Fruit fly (Drosophila melanogaster) whole organism, embryonic: ENCODE data around the gene Jhbp1.
A peak's percentile ranks its signal among the peaks of the same experiment; 100 is the strongest.

Source experiments
- Blimp-1 ChIP-seq: fragments of 200-800 bp; sonication (Bioruptor generic); optimal IDR thresholded peaks from 3 replicates; lab custom pipeline; 2018; ENCODE audit warnings: missing biosample characterization, missing genetic modification characterization, mild to moderate bottlenecking, moderate library complexity, missing genetic modification reagents
- C15 ChIP-seq: fragments of 200-800 bp; sonication (Bioruptor generic); IDR thresholded peaks from 3 replicates; pipeline ENCODE4 v1.3.6; 2022; ENCODE audit warnings: missing biosample characterization, missing genetic modification characterization
- CG10543 ChIP-seq: fragments of 200-800 bp; sonication (Bioruptor generic); optimal IDR thresholded peaks from 3 replicates; lab custom pipeline; 2017; ENCODE audit warnings: missing biosample characterization, mild to moderate bottlenecking, missing genetic modification characterization, moderate library complexity
- CG11504 ChIP-seq: fragments of 200-800 bp; sonication (Bioruptor generic); optimal IDR thresholded peaks from 3 replicates; lab custom pipeline; 2019; ENCODE audit warnings: missing biosample characterization, mild to moderate bottlenecking, missing genetic modification characterization, moderate library complexity
- CG11560 ChIP-seq: fragments of 200-800 bp; sonication (Bioruptor generic); IDR thresholded peaks from 3 replicates; pipeline ENCODE4 v1.3.6; 2022; ENCODE audit warnings: missing biosample characterization, missing genetic modification characterization
- CG12155 ChIP-seq: fragments of 200-800 bp; sonication (Bioruptor generic); optimal IDR thresholded peaks from 3 replicates; lab custom pipeline; 2016; ENCODE audit warnings: missing biosample characterization, missing genetic modification characterization
- CG12744 ChIP-seq: fragments of 200-800 bp; sonication (Bioruptor generic); optimal IDR thresholded peaks from 2 replicates; lab custom pipeline; 2016; ENCODE audit warnings: missing biosample characterization, missing genetic modification characterization
- CG12769 ChIP-seq: fragments of 200-800 bp; sonication (Bioruptor generic); optimal IDR thresholded peaks from 2 replicates; lab custom pipeline; 2019; ENCODE audit warnings: missing biosample characterization, mild to moderate bottlenecking, missing genetic modification characterization, moderate library complexity
- CG15269 ChIP-seq: fragments of 200-800 bp; sonication (Bioruptor generic); optimal IDR thresholded peaks from 2 replicates; lab custom pipeline; 2018; ENCODE audit warnings: missing biosample characterization, mild to moderate bottlenecking, missing genetic modification characterization, moderate library complexity
- CG1529 ChIP-seq: fragments of 200-800 bp; sonication (Bioruptor generic); optimal IDR thresholded peaks from 3 replicates; lab custom pipeline; 2018; ENCODE audit warnings: missing biosample characterization, missing genetic modification characterization
- CG1792 ChIP-seq: fragments of 200-800 bp; sonication (Bioruptor generic); optimal IDR thresholded peaks from 2 replicates; lab custom pipeline; 2016; ENCODE audit warnings: missing biosample characterization, missing genetic modification characterization
- CG18599 ChIP-seq: fragments of 200-800 bp; sonication (Bioruptor generic); optimal IDR thresholded peaks from 3 replicates; lab custom pipeline; 2017; ENCODE audit warnings: missing biosample characterization, missing genetic modification characterization, mild to moderate bottlenecking, moderate library complexity, missing genetic modification reagents
- CG2129 ChIP-seq: fragments of 200-800 bp; sonication (Bioruptor generic); IDR thresholded peaks from 2 replicates; pipeline ENCODE4 v1.3.6; 2022; ENCODE audit warnings: missing biosample characterization, missing genetic modification characterization; ENCODE audit not compliant: partially characterized antibody
- CG3847 ChIP-seq: fragments of 200-800 bp; sonication (Bioruptor generic); IDR thresholded peaks from 2 replicates; pipeline ENCODE4 v1.3.6; 2022; ENCODE audit warnings: missing biosample characterization, missing genetic modification characterization
- CG4282 ChIP-seq: fragments of 200-800 bp; sonication (Bioruptor generic); optimal IDR thresholded peaks from 2 replicates; lab custom pipeline; 2016; ENCODE audit warnings: missing biosample characterization, missing genetic modification characterization
- CG5953 ChIP-seq: fragments of 200-800 bp; sonication (Bioruptor generic); IDR thresholded peaks from 2 replicates; pipeline ENCODE4 v1.3.6; 2022; ENCODE audit warnings: missing biosample characterization, missing genetic modification characterization
- CG6272 ChIP-seq: fragments of 200-800 bp; sonication (Bioruptor generic); IDR thresholded peaks from 2 replicates; pipeline ENCODE4 v1.3.6; 2022; ENCODE audit warnings: missing biosample characterization, missing genetic modification characterization
- CG8290 ChIP-seq, 3 experiments: fragments of 200-800 bp; sonication (Bioruptor generic); optimal IDR thresholded peaks; 2 replicates each; lab custom pipeline; 2016 to 2019; ENCODE audit warnings: missing biosample characterization in 3 of 3, missing genetic modification characterization in 3 of 3, mild to moderate bottlenecking in 2 of 3, moderate library complexity in 1 of 3
- CG8765 ChIP-seq: fragments of 200-800 bp; sonication (Bioruptor generic); IDR thresholded peaks from 2 replicates; pipeline ENCODE4 v1.3.6; 2022; ENCODE audit warnings: missing biosample characterization, missing genetic modification characterization
- CG9932 ChIP-seq: fragments of 200-800 bp; sonication (Bioruptor generic); IDR thresholded peaks from 2 replicates; pipeline ENCODE4 v1.3.6; 2022; ENCODE audit warnings: missing biosample characterization, missing genetic modification characterization
- Dad ChIP-seq: fragments of 200-800 bp; sonication (Bioruptor generic); optimal IDR thresholded peaks from 3 replicates; lab custom pipeline; 2016; ENCODE audit warnings: missing biosample characterization, missing genetic modification characterization
- Dp ChIP-seq: fragments of 200-800 bp; sonication (Bioruptor generic); optimal IDR thresholded peaks from 2 replicates; lab custom pipeline; 2018; ENCODE audit warnings: missing biosample characterization, mild to moderate bottlenecking, missing genetic modification characterization, moderate library complexity
- E2f2 ChIP-seq: fragments of 200-800 bp; sonication (Bioruptor generic); IDR thresholded peaks from 2 replicates; pipeline ENCODE4 v1.3.6; 2022; ENCODE audit warnings: missing biosample characterization, missing genetic modification characterization
- Ets65A ChIP-seq: fragments of 200-800 bp; sonication (Bioruptor generic); peaks from one replicate; lab custom pipeline; 2016; ENCODE audit warnings: missing biosample characterization, missing genetic modification characterization
- Fer2 ChIP-seq: fragments of 200-800 bp; sonication (Bioruptor generic); optimal IDR thresholded peaks from 2 replicates; lab custom pipeline; 2018; ENCODE audit warnings: missing biosample characterization, mild to moderate bottlenecking, missing genetic modification characterization, moderate library complexity
- Gsc ChIP-seq: fragments of 200-800 bp; sonication (Bioruptor generic); IDR thresholded peaks from 2 replicates; pipeline ENCODE4 v1.3.6; 2022; ENCODE audit warnings: missing biosample characterization, missing genetic modification characterization
- HmgD ChIP-seq: fragments of 200-800 bp; sonication (Bioruptor generic); optimal IDR thresholded peaks from 3 replicates; lab custom pipeline; 2016; ENCODE audit warnings: missing biosample characterization, missing genetic modification characterization
- HmgZ ChIP-seq: fragments of 200-800 bp; sonication (Bioruptor generic); optimal IDR thresholded peaks from 2 replicates; lab custom pipeline; 2018; ENCODE audit warnings: missing biosample characterization, mild to moderate bottlenecking, missing genetic modification characterization
- Hr78 ChIP-seq, 2 experiments: fragments of 200-800 bp in 1 of 2; fragments of >200 bp in 1 of 2; sonication (Bioruptor generic) in 1 of 2; optimal IDR thresholded peaks; 2 replicates each; lab custom pipeline; 2017 to 2019; ENCODE audit warnings: missing biosample characterization in 2 of 2, missing genetic modification characterization in 2 of 2, mild to moderate bottlenecking in 1 of 2, moderate library complexity in 1 of 2
- Med ChIP-seq: fragments of 200-800 bp; sonication (Bioruptor generic); peaks from one replicate; lab custom pipeline; 2016; ENCODE audit warnings: missing biosample characterization, missing genetic modification characterization, mild to moderate bottlenecking, inconsistent platforms, moderate library complexity
- Myb ChIP-seq: fragments of 200-800 bp; sonication (Bioruptor generic); optimal IDR thresholded peaks from 2 replicates; lab custom pipeline; 2016; ENCODE audit warnings: missing biosample characterization, missing genetic modification characterization
- Opbp ChIP-seq: fragments of 200-800 bp; sonication (Bioruptor generic); IDR thresholded peaks from 3 replicates; pipeline ENCODE4 v1.3.6; 2022; ENCODE audit warnings: missing biosample characterization, missing genetic modification characterization; ENCODE audit not compliant: partially characterized antibody
- cg ChIP-seq: fragments of 200-800 bp; sonication (Bioruptor generic); optimal IDR thresholded peaks from 3 replicates; lab custom pipeline; 2019; ENCODE audit warnings: missing biosample characterization, mild to moderate bottlenecking, missing genetic modification characterization, moderate library complexity
- chif ChIP-seq, 2 experiments: fragments of 200-800 bp; sonication (Bioruptor generic); optimal IDR thresholded peaks; 3 replicates each; lab custom pipeline; 2016; ENCODE audit warnings: missing biosample characterization in 2 of 2, missing genetic modification characterization in 2 of 2
- chn ChIP-seq: fragments of 200-800 bp; sonication (Bioruptor generic); optimal IDR thresholded peaks from 2 replicates; lab custom pipeline; 2016; ENCODE audit warnings: missing biosample characterization, missing genetic modification characterization
- corto ChIP-seq: fragments of 200-800 bp; sonication (Bioruptor generic); optimal IDR thresholded peaks from 2 replicates; lab custom pipeline; 2016; ENCODE audit warnings: missing biosample characterization, mild to moderate bottlenecking, missing genetic modification characterization, moderate library complexity
- dm ChIP-seq: fragments of 200-800 bp; sonication (Bioruptor generic); optimal IDR thresholded peaks from 3 replicates; lab custom pipeline; 2016; ENCODE audit warnings: missing biosample characterization, missing genetic modification characterization
- eyg ChIP-seq: fragments of 200-800 bp; sonication (Bioruptor generic); optimal IDR thresholded peaks from 3 replicates; lab custom pipeline; 2016; ENCODE audit warnings: missing biosample characterization, missing genetic modification characterization
- ham ChIP-seq: fragments of 200-800 bp; sonication (Bioruptor generic); IDR thresholded peaks from 2 replicates; pipeline ENCODE4 v1.3.6; 2022; ENCODE audit warnings: missing biosample characterization, missing genetic modification characterization
- jumu ChIP-seq: fragments of 200-800 bp; sonication (Bioruptor generic); optimal IDR thresholded peaks from 3 replicates; lab custom pipeline; 2016; ENCODE audit warnings: missing biosample characterization, missing genetic modification characterization
- ken ChIP-seq: fragments of 200-800 bp; sonication (Bioruptor generic); IDR thresholded peaks from 3 replicates; pipeline ENCODE4 v1.3.6; 2022; ENCODE audit warnings: missing biosample characterization, missing genetic modification characterization
- nerfin-1 ChIP-seq: fragments of 200-800 bp; sonication (Bioruptor generic); optimal IDR thresholded peaks from 3 replicates; lab custom pipeline; 2019; ENCODE audit warnings: missing biosample characterization, mild to moderate bottlenecking, missing genetic modification characterization, moderate library complexity
- nom ChIP-seq: fragments of 200-800 bp; sonication (Bioruptor generic); optimal IDR thresholded peaks from 2 replicates; lab custom pipeline; 2017; ENCODE audit warnings: missing biosample characterization, missing genetic modification characterization, mild to moderate bottlenecking, moderate library complexity, missing genetic modification reagents
- pan ChIP-seq, 4 experiments: fragments of >200 bp in 3 of 4; fragments of 200-800 bp in 1 of 4; sonication (Bioruptor generic) in 1 of 4; optimal IDR thresholded peaks in 3 of 4; IDR thresholded peaks in 1 of 4; 2 replicates each; pipeline versions ENCODE4 v1.3.6 to Lab custom; 2017 to 2022; ENCODE audit warnings: missing biosample characterization in 2 of 4, missing genetic modification characterization in 2 of 4, mixed read lengths in 1 of 4
- sd ChIP-seq: fragments of 200-800 bp; sonication (Bioruptor generic); optimal IDR thresholded peaks from 3 replicates; lab custom pipeline; 2018; ENCODE audit warnings: missing biosample characterization, mild to moderate bottlenecking, missing genetic modification characterization, moderate library complexity
- sug ChIP-seq: fragments of 200-800 bp; optimal IDR thresholded peaks from 2 replicates; lab custom pipeline; 2019; ENCODE audit warnings: missing biosample characterization, mild to moderate bottlenecking, missing genetic modification characterization, moderate library complexity
- tll ChIP-seq, 2 experiments: fragments of 200-800 bp in 1 of 2; fragments of >200 bp in 1 of 2; sonication (Bioruptor generic) in 1 of 2; optimal IDR thresholded peaks; 2 replicates each; lab custom pipeline; 2017 to 2019; ENCODE audit warnings: missing biosample characterization in 2 of 2, missing genetic modification characterization in 2 of 2, mild to moderate bottlenecking in 1 of 2, moderate library complexity in 1 of 2
- zfh1 ChIP-seq: fragments of 200-800 bp; sonication (Bioruptor generic); IDR thresholded peaks from 3 replicates; pipeline ENCODE4 v1.3.6; 2022; ENCODE audit warnings: missing biosample characterization, missing genetic modification characterization

The Jhbp1 gene

dm6 chr3R:4951764-4952570 lies 13.3 kb upstream of the Jhbp1 start (continued):
- no peak for TF ChIP-seq Dad (GFP tag; lab: Kevin White, UChicago)
- no peak for TF ChIP-seq dm (GFP tag; lab: Kevin White, UChicago)
- no peak for TF ChIP-seq ken (GFP tag; lab: Robert Waterston, UW)
- TF ChIP-seq chn = peak; percentile 6
- TF ChIP-seq Myb (GFP tag; lab: Kevin White, UChicago) = no peak
- TF ChIP-seq C15 = no peak
- TF ChIP-seq CG1529 (GFP tag; lab: Kevin White, UChicago) = no peak
- no peak for TF ChIP-seq Gsc (GFP tag; lab: Robert Waterston, UW)
- TF ChIP-seq E2f2 (GFP tag; lab: Robert Waterston, UW) = no peak
- no peak for TF ChIP-seq Fer2 (tag; lab: Kevin White, UChicago)
- peak; percentile 29 to 45 for TF ChIP-seq tll (GFP tag; optimal IDR thresholded peaks at IDR 0.05; lab: Kevin White, UChicago)
- no peak for TF ChIP-seq CG18599 (GFP tag; lab: Kevin White, UChicago)
- TF ChIP-seq CG1792 = no peak
- TF ChIP-seq CG12769 = peak; percentile 72
- no peak for TF ChIP-seq ham (GFP tag; lab: Robert Waterston, UW)
- peak; percentile 70 for TF ChIP-seq nerfin-1 (tag; lab: Kevin White, UChicago)
- peak; percentile 98 for TF ChIP-seq cg (GFP tag; lab: Kevin White, UChicago)
- peak; percentile 63 for TF ChIP-seq Med (GFP tag; lab: Kevin White, UChicago)
- TF ChIP-seq Hr78 (GFP tag; optimal IDR thresholded peaks at IDR 0.05; lab: Kevin White, UChicago) = no peak
- no peak for TF ChIP-seq HmgD (GFP tag; lab: Kevin White, UChicago)
- peak; percentile 7 for TF ChIP-seq CG12744 (GFP tag; lab: Kevin White, UChicago)
- no peak for TF ChIP-seq CG8290 (GFP tag; optimal IDR thresholded peaks at IDR 0.05; lab: Kevin White, UChicago)
- TF ChIP-seq CG8290 (tag; optimal IDR thresholded peaks at IDR 0.05; lab: Kevin White, UChicago) = peak in 1 of 2 experiments; percentile 62
- peak; percentile 53 for TF ChIP-seq sug (tag; lab: Kevin White, UChicago)
- peak; percentile 78 for TF ChIP-seq sd (tag; lab: Kevin White, UChicago)
- peak; percentile 69 for TF ChIP-seq CG10543 (GFP tag; lab: Kevin White, UChicago)

DNA sequence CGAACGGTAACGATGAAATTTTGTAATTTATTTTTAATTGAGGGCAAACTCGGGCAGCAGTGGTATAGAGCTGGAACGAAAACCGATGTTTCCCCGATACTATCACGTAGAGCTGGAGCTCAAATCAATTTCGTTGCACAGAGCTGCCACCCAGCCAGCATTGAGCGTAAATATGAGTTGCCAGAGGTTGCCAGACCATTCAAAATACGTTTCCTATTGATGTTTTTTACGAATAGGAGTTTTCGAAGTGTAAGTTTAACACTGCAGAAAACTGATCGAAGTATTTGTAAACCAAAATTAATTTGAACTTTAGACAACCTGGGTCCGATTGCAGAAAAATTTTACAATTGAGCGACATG lies 12.7 kb upstream of the Jhbp1 start, which contains the start of gene Ubc6:
TSS of gene Ubc6 (minus strand) at position 112 of the 359 bp plus-strand sequence.
- TF ChIP-seq CG15269 (tag; lab: Kevin White, UChicago) (peak; percentile 40), CG8765 (GFP tag; lab: Robert Waterston, UW) (no peak), nom (GFP tag; lab: Kevin White, UChicago) (no peak), Dp (GFP tag; lab: Kevin White, UChicago) (peak; percentile 66), CG4282 (GFP tag; lab: Kevin White, UChicago) (peak; percentile 77), CG2129 (GFP tag; lab: Robert Waterston, UW) (no peak), C15 (no peak), CG5953 (no peak), pan (optimal IDR thresholded peaks at IDR 0.05; lab: Kevin White, UChicago) (no peak), pan (GFP tag; optimal IDR thresholded peaks at IDR 0.05 in 1 of 2, IDR thresholded peaks at IDR 0.05 in 1 of 2) (no peak), CG3847 (GFP tag; lab: Robert Waterston, UW) (no peak), jumu (peak; percentile 83), chif (GFP tag; optimal IDR thresholded peaks at IDR 0.05; lab: Kevin White, UChicago) (peak; percentile 22 to 81), CG11504 (tag; lab: Kevin White, UChicago) (no peak), Opbp (GFP tag; lab: Robert Waterston, UW) (no peak), CG11560 (no peak), Blimp-1 (GFP tag; lab: Kevin White, UChicago) (peak; percentile 47), eyg (GFP tag; lab: Kevin White, UChicago) (peak; percentile 34), corto (GFP tag; lab: Kevin White, UChicago) (no peak), Ets65A (GFP tag; lab: Kevin White, UChicago) (peak; percentile 98), zfh1 (GFP tag; lab: Robert Waterston, UW) (no peak), CG6272 (peak; percentile 79), HmgZ (tag; lab: Kevin White, UChicago) (peak; percentile 93), CG9932 (GFP tag; lab: Robert Waterston, UW) (no peak), CG12155 (GFP tag; lab: Kevin White, UChicago) (peak; percentile 68)
